Fruit fly (Drosophila melanogaster) whole organism, pupa: ENCODE measurements around the gene CG32374.

Experiments used
- CG12605 ChIP-seq: fragments of 200-800 bp; sonication (Bioruptor generic); IDR thresholded peaks from 2 replicates; pipeline ENCODE4 v1.3.6; 2022; ENCODE audit warnings: missing biosample characterization, missing genetic modification characterization
- CG17806 ChIP-seq: fragments of 200-800 bp; sonication (Bioruptor generic); optimal IDR thresholded peaks from 2 replicates; lab custom pipeline; 2018; ENCODE audit warnings: missing biosample characterization, mild to moderate bottlenecking, missing genetic modification characterization, moderate library complexity
- fd96Ca ChIP-seq: fragments of 200-800 bp; sonication (Bioruptor generic); IDR thresholded peaks from 3 replicates; pipeline ENCODE4 v1.3.6; 2022; ENCODE audit warnings: missing biosample characterization, missing genetic modification characterization
- gl ChIP-seq: fragments of 200-800 bp; sonication (Bioruptor generic); optimal IDR thresholded peaks from 2 replicates; lab custom pipeline; 2018; ENCODE audit warnings: missing biosample characterization, mild to moderate bottlenecking, missing genetic modification characterization
- rn ChIP-seq: fragments of 200-800 bp; sonication (Bioruptor generic); IDR thresholded peaks from 2 replicates; pipeline ENCODE4 v1.3.6; 2022; ENCODE audit warnings: missing biosample characterization, missing genetic modification characterization

DNA sequence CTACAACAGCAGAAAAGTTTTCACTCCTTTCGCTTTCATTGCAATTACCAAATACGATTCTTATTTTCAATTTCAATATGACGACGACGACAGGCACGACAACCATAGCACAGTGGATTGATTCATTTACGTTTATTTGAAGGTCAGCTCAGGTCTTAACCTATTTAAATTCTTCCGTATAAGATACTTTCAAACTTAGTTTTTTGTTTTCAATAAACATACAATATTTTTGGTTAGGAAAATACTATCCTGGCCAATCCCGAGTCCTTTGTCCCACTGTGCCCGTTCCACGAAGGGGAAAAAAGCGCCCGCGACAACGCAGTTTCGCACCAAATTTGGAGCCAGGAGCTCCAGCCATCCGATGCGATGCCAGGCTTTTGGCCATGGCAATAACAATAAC, 9.3 kb upstream of the CG32374 start:
- TF ChIP-seq CG12605 (GFP tag; lab: Robert Waterston, UW) = no peak
- no peak for TF ChIP-seq gl
- TF ChIP-seq rn (GFP tag; lab: Robert Waterston, UW) = peak; percentile 6; the same call in 1 of the 2 replicates
- TF ChIP-seq fd96Ca (GFP tag; lab: Robert Waterston, UW) = peak; percentile 69
- no peak for TF ChIP-seq CG17806 (tag; lab: Kevin White, UChicago)
